Worm (Caenorhabditis elegans) whole organism, young adult: ENCODE results near the gene efa-6.

Experiments used
- B0336.3 ChIP-seq: fragments of 200-800 bp; sonication (Bioruptor generic); IDR thresholded peaks from 2 replicates; pipeline ENCODE4 v1.3.6; 2022; ENCODE audit warnings: missing genetic modification characterization, missing compliant biosample characterization
- F33H1.4 ChIP-seq: fragments of 200-800 bp; sonication (Bioruptor generic); IDR thresholded peaks from 2 replicates; pipeline ENCODE4 v1.3.6; 2022; ENCODE audit warnings: missing genetic modification reagents, missing genetic modification characterization, missing compliant biosample characterization
- F49E8.2 ChIP-seq: sonication (generic microtip); optimal IDR thresholded peaks from 3 replicates; lab custom pipeline; 2017; ENCODE audit warnings: missing genetic modification characterization, mild to moderate bottlenecking, missing compliant biosample characterization, antibody characterized with exemption, moderate library complexity; ENCODE audit not compliant: insufficient read depth
- F57C9.4 ChIP-seq: sonication (generic microtip); optimal IDR thresholded peaks from 2 replicates; lab custom pipeline; 2017; ENCODE audit warnings: mild to moderate bottlenecking, missing genetic modification characterization, missing compliant biosample characterization
- Y53G8AR.9 ChIP-seq: fragments of 200-800 bp; sonication (Bioruptor generic); conservative IDR thresholded peaks from 2 replicates; pipeline ENCODE4 v1.3.6; 2022; ENCODE audit warnings: missing genetic modification reagents, missing genetic modification characterization, missing compliant biosample characterization
- Y67H2A.10 ChIP-seq: fragments of 200-800 bp; sonication (Bioruptor generic); conservative IDR thresholded peaks from 2 replicates; pipeline ENCODE4 v1.3.6; 2022; ENCODE audit warnings: missing genetic modification reagents, missing genetic modification characterization, missing compliant biosample characterization
- Y79H2A.3 ChIP-seq: fragments of 200-800 bp; sonication (Bioruptor generic); conservative IDR thresholded peaks from 2 replicates; pipeline ENCODE4 v1.3.6; 2022; ENCODE audit warnings: missing genetic modification reagents, missing genetic modification characterization, missing compliant biosample characterization
- aptf-3 ChIP-seq: fragments of 200-800 bp; sonication (Bioruptor generic); IDR thresholded peaks from 2 replicates; pipeline ENCODE4 v1.3.6; 2022; ENCODE audit warnings: missing genetic modification characterization, missing compliant biosample characterization
- atf-7 ChIP-seq: sonication (generic microtip); optimal IDR thresholded peaks from 2 replicates; lab custom pipeline; 2017; ENCODE audit warnings: mild to moderate bottlenecking, missing genetic modification characterization, missing compliant biosample characterization
- athp-1 ChIP-seq: sonication (generic microtip); optimal IDR thresholded peaks from 2 replicates; lab custom pipeline; 2017; ENCODE audit warnings: mild to moderate bottlenecking, missing genetic modification characterization, missing compliant biosample characterization
- attf-5 ChIP-seq: fragments of 200-800 bp; sonication (Bioruptor generic); optimal IDR thresholded peaks from 2 replicates; lab custom pipeline; 2018; ENCODE audit warnings: mild to moderate bottlenecking, missing genetic modification characterization, missing compliant biosample characterization
- cebp-1 ChIP-seq, 2 experiments: fragments of 200-800 bp in 1 of 2; sonication (Bioruptor generic) in 1 of 2; sonication (generic microtip) in 1 of 2; IDR thresholded peaks in 1 of 2; optimal IDR thresholded peaks in 1 of 2; 2 replicates each; pipeline versions ENCODE4 v1.3.6 to Lab custom; 2017 to 2022; ENCODE audit warnings: missing compliant biosample characterization in 2 of 2, missing genetic modification characterization in 2 of 2, mild to moderate bottlenecking in 1 of 2, missing genetic modification reagents in 1 of 2, moderate library complexity in 1 of 2
- chd-7 ChIP-seq: sonication (generic microtip); optimal IDR thresholded peaks from 2 replicates; lab custom pipeline; 2016; ENCODE audit warnings: mild to moderate bottlenecking, missing genetic modification characterization, moderate library complexity, missing compliant biosample characterization
- dox-1 ChIP-seq: fragments of 200-800 bp; sonication (Bioruptor generic); IDR thresholded peaks from 2 replicates; pipeline ENCODE4 v1.3.6; 2022; ENCODE audit warnings: missing genetic modification reagents, missing genetic modification characterization, missing compliant biosample characterization
- egl-44 ChIP-seq: fragments of 200-800 bp; sonication (Bioruptor generic); IDR thresholded peaks from 2 replicates; pipeline ENCODE4 v1.3.6; 2022; ENCODE audit warnings: missing genetic modification reagents, missing genetic modification characterization, missing compliant biosample characterization
- ets-4 ChIP-seq: fragments of 200-800 bp; sonication (Bioruptor generic); optimal IDR thresholded peaks from 2 replicates; lab custom pipeline; 2018; ENCODE audit warnings: mild to moderate bottlenecking, missing genetic modification characterization, missing compliant biosample characterization
- fkh-3 ChIP-seq: sonication (generic microtip); optimal IDR thresholded peaks from 2 replicates; lab custom pipeline; 2016; ENCODE audit warnings: mild to moderate bottlenecking, missing genetic modification characterization, missing compliant biosample characterization
- gei-17 ChIP-seq: fragments of 200-800 bp; sonication (Bioruptor generic); optimal IDR thresholded peaks from 2 replicates; lab custom pipeline; 2018; ENCODE audit warnings: mild to moderate bottlenecking, missing genetic modification characterization, missing compliant biosample characterization
- hlh-12 ChIP-seq: sonication (generic microtip); optimal IDR thresholded peaks from 2 replicates; lab custom pipeline; 2016; ENCODE audit warnings: missing genetic modification characterization, missing compliant biosample characterization
- hlh-26 ChIP-seq: fragments of 200-800 bp; sonication (Bioruptor generic); conservative IDR thresholded peaks from 2 replicates; pipeline ENCODE4 v1.3.6; 2022; ENCODE audit warnings: missing genetic modification reagents, missing genetic modification characterization, missing compliant biosample characterization
- hmg-1.2 ChIP-seq: fragments of 200-800 bp; sonication (Bioruptor generic); IDR thresholded peaks from 2 replicates; pipeline ENCODE4 v1.3.6; 2022; ENCODE audit warnings: missing genetic modification reagents, missing genetic modification characterization, missing compliant biosample characterization
- hsf-1 ChIP-seq: fragments of 200-800 bp; sonication (Bioruptor generic); IDR thresholded peaks from 2 replicates; pipeline ENCODE4 v1.3.6; 2022; ENCODE audit warnings: missing genetic modification reagents, missing genetic modification characterization, missing compliant biosample characterization
- let-526 ChIP-seq: fragments of 200-800 bp; sonication (Bioruptor generic); IDR thresholded peaks from 2 replicates; pipeline ENCODE4 v1.3.6; 2022; ENCODE audit warnings: missing genetic modification reagents, missing genetic modification characterization, missing compliant biosample characterization
- let-607 ChIP-seq, 2 experiments: fragments of 200-800 bp in 1 of 2; sonication (Bioruptor generic) in 1 of 2; sonication (generic microtip) in 1 of 2; optimal IDR thresholded peaks; 2 replicates each; lab custom pipeline; 2016 to 2018; ENCODE audit warnings: mild to moderate bottlenecking in 2 of 2, missing compliant biosample characterization in 2 of 2, missing genetic modification characterization in 2 of 2, moderate library complexity in 2 of 2, missing genotype in 1 of 2
- lin-40 ChIP-seq: sonication (generic microtip); optimal IDR thresholded peaks from 2 replicates; lab custom pipeline; 2016; ENCODE audit warnings: missing genetic modification characterization, mild to moderate bottlenecking, missing compliant biosample characterization, missing genotype, missing genetic modification reagents
- lsy-27 ChIP-seq: sonication (generic microtip); optimal IDR thresholded peaks from 2 replicates; lab custom pipeline; 2017; ENCODE audit warnings: missing genetic modification characterization, mild to moderate bottlenecking, missing compliant biosample characterization, antibody characterized with exemption, missing genotype, borderline replicate concordance; ENCODE audit not compliant: insufficient read depth
- madf-10 ChIP-seq: sonication (generic microtip); optimal IDR thresholded peaks from 2 replicates; lab custom pipeline; 2016; ENCODE audit warnings: mild to moderate bottlenecking, missing genetic modification characterization, missing compliant biosample characterization
- mes-4 ChIP-seq: sonication (generic microtip); optimal IDR thresholded peaks from 2 replicates; lab custom pipeline; 2016; ENCODE audit warnings: missing genotype, missing genetic modification characterization, missing compliant biosample characterization
- mxl-1 ChIP-seq: sonication (generic microtip); optimal IDR thresholded peaks from 2 replicates; lab custom pipeline; 2016; ENCODE audit warnings: missing genetic modification characterization, missing compliant biosample characterization
- nhr-120 ChIP-seq: fragments of 200-800 bp; sonication (Bioruptor generic); IDR thresholded peaks from 2 replicates; pipeline ENCODE4 v1.3.6; 2022; ENCODE audit warnings: missing genetic modification characterization, missing compliant biosample characterization
- nhr-80 ChIP-seq: sonication (generic microtip); optimal IDR thresholded peaks from 2 replicates; lab custom pipeline; 2016; ENCODE audit warnings: missing genetic modification characterization, missing compliant biosample characterization
- nhr-90 ChIP-seq: sonication (generic microtip); optimal IDR thresholded peaks from 2 replicates; lab custom pipeline; 2016; ENCODE audit warnings: missing genotype, mild to moderate bottlenecking, missing genetic modification characterization, missing compliant biosample characterization
- pha-4 ChIP-seq: fragments of 150-350 bp; sonication (generic microtip); optimal IDR thresholded peaks from 2 replicates; lab custom pipeline; 2014; ENCODE audit warnings: missing biosample characterization, missing genetic modification reagents, missing genetic modification characterization
- rcor-1 ChIP-seq: fragments of 200-800 bp; sonication (Bioruptor generic); IDR thresholded peaks from 2 replicates; pipeline ENCODE4 v1.3.6; 2022; ENCODE audit warnings: missing genetic modification reagents, missing genetic modification characterization, missing compliant biosample characterization
- repo-1 ChIP-seq: sonication (generic microtip); optimal IDR thresholded peaks from 2 replicates; lab custom pipeline; 2017; ENCODE audit warnings: mild to moderate bottlenecking, missing genetic modification characterization, missing compliant biosample characterization
- sea-2 ChIP-seq: fragments of 200-800 bp; sonication (Bioruptor generic); IDR thresholded peaks from 2 replicates; pipeline ENCODE4 v1.3.6; 2022; ENCODE audit warnings: missing genetic modification characterization, missing compliant biosample characterization
- snpc-1.3 ChIP-seq: sonication (generic microtip); optimal IDR thresholded peaks from 2 replicates; lab custom pipeline; 2017; ENCODE audit warnings: missing genetic modification characterization, mild to moderate bottlenecking, missing compliant biosample characterization, antibody characterized with exemption, moderate library complexity, missing genotype, missing genetic modification reagents; ENCODE audit not compliant: insufficient read depth
- snpc-3.4 ChIP-seq: sonication (generic microtip); optimal IDR thresholded peaks from 2 replicates; lab custom pipeline; 2017; ENCODE audit warnings: missing genetic modification characterization, mild to moderate bottlenecking, missing compliant biosample characterization, antibody characterized with exemption, moderate library complexity, missing genotype, missing genetic modification reagents
- sptf-2 ChIP-seq: fragments of 200-800 bp; sonication (Bioruptor generic); optimal IDR thresholded peaks from 2 replicates; lab custom pipeline; 2018; ENCODE audit warnings: mild to moderate bottlenecking, missing genetic modification characterization, missing compliant biosample characterization
- tbp1 ChIP-seq: fragments of 200-800 bp; sonication (Bioruptor generic); optimal IDR thresholded peaks from 2 replicates; lab custom pipeline; 2018; ENCODE audit warnings: mild to moderate bottlenecking, missing genetic modification characterization, missing compliant biosample characterization
- tbx-9 ChIP-seq: sonication (generic microtip); optimal IDR thresholded peaks from 2 replicates; lab custom pipeline; 2016; ENCODE audit warnings: borderline replicate concordance, missing genetic modification characterization, inconsistent platforms, missing compliant biosample characterization
- tlf-1 ChIP-seq: fragments of 200-800 bp; sonication (Bioruptor generic); optimal IDR thresholded peaks from 2 replicates; lab custom pipeline; 2018; ENCODE audit warnings: mild to moderate bottlenecking, missing genetic modification characterization, missing compliant biosample characterization
- unc-62 ChIP-seq: fragments of 150-350 bp; optimal IDR thresholded peaks from 2 replicates; lab custom pipeline; 2014; ENCODE audit warnings: missing biosample characterization, missing genetic modification reagents, missing genetic modification characterization
- ztf-22 ChIP-seq: fragments of 200-800 bp; sonication (Bioruptor generic); optimal IDR thresholded peaks from 2 replicates; lab custom pipeline; 2018; ENCODE audit warnings: mild to moderate bottlenecking, missing genetic modification characterization, moderate library complexity, missing compliant biosample characterization
- ztf-26 ChIP-seq: sonication (generic microtip); optimal IDR thresholded peaks from 2 replicates; lab custom pipeline; 2017; ENCODE audit warnings: missing genetic modification characterization, missing compliant biosample characterization

efa-6 gene

DNA sequence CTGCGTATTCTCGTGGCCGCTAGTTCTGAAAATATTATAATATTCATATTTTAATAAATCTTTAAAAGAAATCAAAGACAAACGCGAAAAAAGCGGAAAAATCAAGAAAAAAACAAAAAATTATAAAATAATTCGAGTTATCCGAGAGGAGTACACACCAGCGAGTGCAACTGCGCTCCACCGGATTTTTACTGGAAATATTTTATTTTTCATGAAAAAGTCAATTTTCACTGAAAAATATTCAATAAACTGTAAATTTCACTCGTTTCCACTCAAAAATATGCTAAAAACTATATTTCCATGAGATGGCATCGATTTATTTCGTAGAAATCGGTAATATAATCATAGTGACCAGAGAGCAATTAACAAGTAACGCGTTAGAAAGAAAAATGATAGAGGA, 9.1 kb downstream of the efa-6 start, which contains the start of gene Y55D9A.2 (continued):
- TF ChIP-seq snpc-1.3 (tag; lab: Kevin White, UChicago) = peak; percentile 42

DNA sequence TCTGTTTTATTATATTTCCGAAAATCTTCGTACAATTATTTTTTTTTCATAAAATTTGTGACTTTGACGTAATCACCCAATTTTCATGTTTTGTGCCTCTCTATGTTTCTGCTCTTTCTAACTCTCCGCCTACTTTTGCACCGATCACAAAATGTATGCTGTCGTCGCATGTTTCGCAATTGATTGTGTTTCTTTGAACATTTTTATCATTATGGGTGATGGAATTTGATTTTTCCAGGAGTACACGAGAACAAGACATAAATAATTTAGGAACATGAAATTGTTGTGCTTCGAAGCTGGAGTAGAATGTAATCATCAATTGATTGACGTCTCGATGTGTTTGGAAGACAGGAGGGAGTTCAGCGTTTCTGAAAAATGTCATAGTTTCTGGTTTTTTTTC, 13.6 kb downstream of the efa-6 start:
- TF ChIP-seq tlf-1 (peak; percentile 19), let-607 (tag; optimal IDR thresholded peaks at IDR 0.05; lab: Kevin White, UChicago) (peak; percentile 23 to 78), ets-4 (GFP tag; lab: Kevin White, UChicago) (peak; percentile 47), let-526 (GFP tag; lab: Robert Waterston, UW) (no peak), atf-7 (tag; lab: Kevin White, UChicago) (peak; percentile 90), tbp1 (peak; percentile 50), F33H1.4 (no peak), Y67H2A.10 (GFP tag; lab: Robert Waterston, UW) (no peak), hsf-1 (GFP tag; lab: Robert Waterston, UW) (no peak), gei-17 (GFP tag; lab: Kevin White, UChicago) (no peak), cebp-1 (GFP tag; IDR thresholded peaks at IDR 0.05; lab: Robert Waterston, UW) (peak; percentile 89), cebp-1 (tag; optimal IDR thresholded peaks at IDR 0.05; lab: Kevin White, UChicago) (peak; percentile 92), egl-44 (GFP tag; lab: Robert Waterston, UW) (peak; percentile 88), B0336.3 (GFP tag; lab: Robert Waterston, UW) (peak; percentile 63), fkh-3 (tag; lab: Kevin White, UChicago) (no peak), ztf-22 (GFP tag; lab: Kevin White, UChicago) (peak; percentile 81), pha-4 (peak; percentile 24), nhr-90 (tag; lab: Kevin White, UChicago) (peak; percentile 30), F57C9.4 (no peak), attf-5 (GFP tag; lab: Kevin White, UChicago) (peak; percentile 33), sea-2 (GFP tag; lab: Robert Waterston, UW) (no peak), hlh-26 (GFP tag; lab: Robert Waterston, UW) (no peak), hlh-12 (tag; lab: Kevin White, UChicago) (no peak), lin-40 (peak; percentile 45), unc-62 (GFP tag; lab: Kevin White, UChicago) (no peak), F49E8.2 (tag; lab: Kevin White, UChicago) (no peak), dox-1 (peak; percentile 72), nhr-80 (tag; lab: Kevin White, UChicago) (peak; percentile 100), athp-1 (no peak), madf-10 (peak; percentile 46)
- TF ChIP-seq, all 124 proteins: peak for 16

DNA sequence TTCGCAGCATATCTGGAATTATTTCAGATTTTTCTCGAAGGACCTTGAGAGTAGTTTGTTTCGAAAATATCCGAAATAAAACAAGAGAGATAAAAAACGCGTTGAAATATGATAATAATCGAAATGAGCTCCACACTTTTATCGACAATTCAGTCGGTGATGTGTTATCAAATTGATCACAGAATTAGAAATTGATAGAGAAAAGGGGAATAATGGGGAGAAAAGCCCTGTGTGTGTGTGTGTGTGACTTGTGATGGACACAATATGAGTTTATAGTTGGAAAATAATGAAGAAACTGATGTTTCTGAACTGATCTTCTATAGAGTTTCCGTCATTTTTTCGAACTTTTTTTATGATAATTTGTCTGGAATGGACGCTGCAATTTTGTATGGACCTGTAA, 15.4 kb downstream of the efa-6 start, which contains the start of gene pgp-1:
TSS of gene pgp-1 (minus strand) at position 12 of the 400 bp plus-strand sequence.
- TF ChIP-seq Y79H2A.3 (GFP tag; lab: Robert Waterston, UW) (no peak), snpc-3.4 (no peak), cebp-1 (GFP tag; IDR thresholded peaks at IDR 0.05; lab: Robert Waterston, UW) (no peak), cebp-1 (tag; optimal IDR thresholded peaks at IDR 0.05; lab: Kevin White, UChicago) (peak; percentile 16), ztf-26 (tag; lab: Kevin White, UChicago) (no peak), atf-7 (tag; lab: Kevin White, UChicago) (no peak), nhr-120 (GFP tag; lab: Robert Waterston, UW) (no peak), ztf-22 (GFP tag; lab: Kevin White, UChicago) (no peak), mes-4 (tag; lab: Kevin White, UChicago) (no peak), pha-4 (no peak), nhr-80 (tag; lab: Kevin White, UChicago) (peak; percentile 88), chd-7 (tag; lab: Kevin White, UChicago) (no peak), snpc-1.3 (tag; lab: Kevin White, UChicago) (no peak), aptf-3 (GFP tag; lab: Robert Waterston, UW) (no peak), tbx-9 (tag; lab: Kevin White, UChicago) (no peak), rcor-1 (GFP tag; lab: Robert Waterston, UW) (no peak), Y53G8AR.9 (GFP tag; lab: Robert Waterston, UW) (no peak), mxl-1 (no peak), sptf-2 (GFP tag; lab: Kevin White, UChicago) (no peak), dox-1 (0 out of 2 replicates have a peak, but pooled peaks have one; percentile 28), repo-1 (tag; lab: Kevin White, UChicago) (no peak), hmg-1.2 (no peak), F33H1.4 (no peak), lsy-27 (no peak)
